Worm (Caenorhabditis elegans) whole organism, L4/young adult: ENCODE data around the gene srtx-1.

ENCODE experiments used
- W03F9.2 ChIP-seq: fragments of 150-350 bp; optimal IDR thresholded peaks from 2 replicates; lab custom pipeline; 2014; ENCODE audit warnings: missing biosample characterization, missing genetic modification characterization
- dao-5 ChIP-seq: sonication (generic microtip); optimal IDR thresholded peaks from 2 replicates; lab custom pipeline; 2016; ENCODE audit warnings: missing genotype, missing genetic modification characterization, moderate library complexity, missing compliant biosample characterization
- him-1 ChIP-seq: sonication (generic microtip); optimal IDR thresholded peaks from 2 replicates; lab custom pipeline; 2016; ENCODE audit warnings: missing genotype, missing genetic modification reagents, missing genetic modification characterization, missing compliant biosample characterization

ce11 chrIV:7447556-7447955 is 26.5 kb downstream of the srtx-1 start, which contains the start of gene B0496.2:
- TF ChIP-seq dao-5 (no peak), W03F9.2 (no peak), him-1 (tag; lab: Kevin White, UChicago) (no peak)
